Worm (Caenorhabditis elegans) whole organism, late embryonic: ENCODE measurements around the gene ZC132.11.

ENCODE experiments used
- C08G9.2 ChIP-seq: sonication (generic microtip); optimal IDR thresholded peaks from 2 replicates; lab custom pipeline; 2016; ENCODE audit warnings: mild to moderate bottlenecking, missing genetic modification characterization, moderate library complexity, missing compliant biosample characterization
- C38D4.7 ChIP-seq: fragments of 200-800 bp; sonication (Bioruptor generic); optimal IDR thresholded peaks from 2 replicates; lab custom pipeline; 2018; ENCODE audit warnings: mild to moderate bottlenecking, missing genetic modification characterization, moderate library complexity, missing compliant biosample characterization
- T23F11.4 ChIP-seq: fragments of 200-800 bp; sonication (Bioruptor generic); optimal IDR thresholded peaks from 2 replicates; lab custom pipeline; 2018; ENCODE audit warnings: mild to moderate bottlenecking, missing genetic modification characterization, missing compliant biosample characterization
- Y22D7AL.16 ChIP-seq: sonication (generic microtip); optimal IDR thresholded peaks from 2 replicates; lab custom pipeline; 2016; ENCODE audit warnings: missing genetic modification characterization, missing compliant biosample characterization
- ahr-1 ChIP-seq: sonication (generic microtip); optimal IDR thresholded peaks from 2 replicates; lab custom pipeline; 2016; ENCODE audit warnings: missing genetic modification characterization, missing compliant biosample characterization
- ama-1 ChIP-seq: fragments of 150-350 bp; optimal IDR thresholded peaks from 2 replicates; lab custom pipeline; 2014
- ceh-18 ChIP-seq: sonication (generic microtip); optimal IDR thresholded peaks from 2 replicates; lab custom pipeline; 2016; ENCODE audit warnings: missing genetic modification characterization, missing compliant biosample characterization
- ceh-19 ChIP-seq: fragments of 200-800 bp; sonication (Bioruptor generic); optimal IDR thresholded peaks from 2 replicates; lab custom pipeline; 2018; ENCODE audit warnings: mild to moderate bottlenecking, missing genetic modification characterization, missing compliant biosample characterization
- ceh-2 ChIP-seq: sonication (generic microtip); optimal IDR thresholded peaks from 2 replicates; lab custom pipeline; 2016; ENCODE audit warnings: missing genotype, missing genetic modification characterization, missing compliant biosample characterization
- ceh-22 ChIP-seq: sonication (generic microtip); optimal IDR thresholded peaks from 2 replicates; lab custom pipeline; 2017; ENCODE audit warnings: missing biosample characterization, missing genetic modification characterization
- ceh-31 ChIP-seq: sonication (generic microtip); optimal IDR thresholded peaks from 2 replicates; lab custom pipeline; 2016; ENCODE audit warnings: missing genetic modification characterization, missing compliant biosample characterization
- ceh-48 ChIP-seq: sonication (generic microtip); optimal IDR thresholded peaks from 2 replicates; lab custom pipeline; 2016; ENCODE audit warnings: missing genetic modification characterization, inconsistent platforms, missing compliant biosample characterization
- che-1 ChIP-seq: sonication (generic microtip); optimal IDR thresholded peaks from 2 replicates; lab custom pipeline; 2016; ENCODE audit warnings: mild to moderate bottlenecking, missing genetic modification characterization, missing compliant biosample characterization
- dmd-4 ChIP-seq: sonication (generic microtip); optimal IDR thresholded peaks from 2 replicates; lab custom pipeline; 2016; ENCODE audit warnings: borderline replicate concordance, missing genetic modification characterization, missing compliant biosample characterization
- dve-1 ChIP-seq: sonication (generic microtip); optimal IDR thresholded peaks from 2 replicates; lab custom pipeline; 2017; ENCODE audit warnings: antibody characterized with exemption, mild to moderate bottlenecking, missing genetic modification characterization, missing compliant biosample characterization
- elt-2 ChIP-seq: sonication (generic microtip); optimal IDR thresholded peaks from 2 replicates; lab custom pipeline; 2016; ENCODE audit warnings: missing genetic modification reagents, missing genetic modification characterization, missing compliant biosample characterization
- fkh-6 ChIP-seq: sonication (generic microtip); optimal IDR thresholded peaks from 2 replicates; lab custom pipeline; 2016; ENCODE audit warnings: missing genetic modification characterization, missing compliant biosample characterization
- gmeb-2 ChIP-seq: sonication (generic microtip); optimal IDR thresholded peaks from 2 replicates; lab custom pipeline; 2016; ENCODE audit warnings: missing genetic modification characterization, inconsistent platforms, missing compliant biosample characterization
- hlh-15 ChIP-seq: sonication (generic microtip); optimal IDR thresholded peaks from 2 replicates; lab custom pipeline; 2016; ENCODE audit warnings: missing genetic modification characterization, missing compliant biosample characterization
- hlh-30 ChIP-seq: sonication (generic microtip); optimal IDR thresholded peaks from 2 replicates; lab custom pipeline; 2017; ENCODE audit warnings: antibody characterized with exemption, missing genetic modification characterization, missing compliant biosample characterization; ENCODE audit not compliant: insufficient read depth
- hlh-8 ChIP-seq: sonication (generic microtip); optimal IDR thresholded peaks from 2 replicates; lab custom pipeline; 2016; ENCODE audit warnings: missing genotype, missing genetic modification characterization, missing compliant biosample characterization
- madf-2 ChIP-seq: sonication (generic microtip); optimal IDR thresholded peaks from 2 replicates; lab custom pipeline; 2017; ENCODE audit warnings: missing genetic modification characterization, missing compliant biosample characterization
- mec-3 ChIP-seq: sonication (generic microtip); optimal IDR thresholded peaks from 2 replicates; lab custom pipeline; 2016; ENCODE audit warnings: borderline replicate concordance, missing genetic modification characterization, missing compliant biosample characterization
- nfya-1 ChIP-seq: sonication (generic microtip); optimal IDR thresholded peaks from 2 replicates; lab custom pipeline; 2017; ENCODE audit warnings: missing genetic modification characterization, mild to moderate bottlenecking, missing compliant biosample characterization, antibody characterized with exemption, moderate library complexity
- nhr-11 ChIP-seq: fragments of 150-350 bp; optimal IDR thresholded peaks from 2 replicates; lab custom pipeline; 2014; ENCODE audit warnings: missing biosample characterization, missing genetic modification characterization
- nhr-232 ChIP-seq: sonication (generic microtip); optimal IDR thresholded peaks from 2 replicates; lab custom pipeline; 2016; ENCODE audit warnings: missing genetic modification characterization, missing compliant biosample characterization
- npax-4 ChIP-seq: sonication (generic microtip); optimal IDR thresholded peaks from 2 replicates; lab custom pipeline; 2016; ENCODE audit warnings: missing genetic modification characterization, missing compliant biosample characterization
- pag-3 ChIP-seq: sonication (generic microtip); optimal IDR thresholded peaks from 2 replicates; lab custom pipeline; 2016; ENCODE audit warnings: missing compliant biosample characterization, missing genetic modification characterization, borderline replicate concordance
- pax-1 ChIP-seq: fragments of 150-350 bp; optimal IDR thresholded peaks from 2 replicates; lab custom pipeline; 2014; ENCODE audit warnings: missing biosample characterization, missing genetic modification characterization
- pqm-1 ChIP-seq: sonication (generic microtip); optimal IDR thresholded peaks from 2 replicates; lab custom pipeline; 2016; ENCODE audit warnings: missing genetic modification characterization, missing compliant biosample characterization
- rnt-1 ChIP-seq: sonication (generic microtip); optimal IDR thresholded peaks from 2 replicates; lab custom pipeline; 2016; ENCODE audit warnings: missing genetic modification characterization, missing compliant biosample characterization
- sdc-2 ChIP-seq: sonication (generic microtip); optimal IDR thresholded peaks from 2 replicates; lab custom pipeline; 2016; ENCODE audit warnings: missing genotype, missing genetic modification characterization, missing compliant biosample characterization
- sox-2 ChIP-seq: fragments of 200-800 bp; sonication (Bioruptor generic); IDR thresholded peaks from 2 replicates; pipeline ENCODE4 v1.3.6; 2022; ENCODE audit warnings: missing genetic modification reagents, missing genetic modification characterization, missing compliant biosample characterization
- sox-4 ChIP-seq: sonication (generic microtip); optimal IDR thresholded peaks from 2 replicates; lab custom pipeline; 2017; ENCODE audit warnings: mild to moderate bottlenecking, missing genetic modification characterization, inconsistent platforms, missing compliant biosample characterization
- tbx-2 ChIP-seq: sonication (generic microtip); optimal IDR thresholded peaks from 2 replicates; lab custom pipeline; 2016; ENCODE audit warnings: missing genetic modification characterization, missing compliant biosample characterization
- tbx-7 ChIP-seq: sonication (generic microtip); optimal IDR thresholded peaks from 2 replicates; lab custom pipeline; 2016; ENCODE audit warnings: missing genotype, missing genetic modification characterization, missing compliant biosample characterization
- ttx-3 ChIP-seq: sonication (generic microtip); optimal IDR thresholded peaks from 2 replicates; lab custom pipeline; 2016; ENCODE audit warnings: missing genetic modification reagents, missing genetic modification characterization, missing compliant biosample characterization
- unc-55 ChIP-seq: sonication (generic microtip); optimal IDR thresholded peaks from 2 replicates; lab custom pipeline; 2017; ENCODE audit warnings: missing biosample characterization, missing genetic modification reagents, missing genetic modification characterization
- unc-86 ChIP-seq: sonication (generic microtip); optimal IDR thresholded peaks from 2 replicates; lab custom pipeline; 2016; ENCODE audit warnings: missing genetic modification characterization, missing compliant biosample characterization
- zip-5 ChIP-seq: sonication (generic microtip); optimal IDR thresholded peaks from 2 replicates; lab custom pipeline; 2016; ENCODE audit warnings: missing genetic modification characterization, missing compliant biosample characterization

The ZC132.11 gene

ce11 chrV:4298579-4298978 lies at the start of gene ZC132.11:
Gene ZC132.11 (minus strand): TSS chrV:4298679.
- no peak for TF ChIP-seq ceh-31 (tag; lab: Kevin White, UChicago)
- TF ChIP-seq Y22D7AL.16 (tag; lab: Kevin White, UChicago): no peak
- no peak for TF ChIP-seq npax-4
- TF ChIP-seq che-1 (tag; lab: Kevin White, UChicago): no peak
- TF ChIP-seq hlh-15 (tag; lab: Kevin White, UChicago): no peak
- TF ChIP-seq hlh-30 (tag; lab: Kevin White, UChicago): no peak
- TF ChIP-seq sdc-2 (tag; lab: Kevin White, UChicago): no peak
- no peak for TF ChIP-seq ttx-3
- no peak for TF ChIP-seq nfya-1 (tag; lab: Kevin White, UChicago)
- TF ChIP-seq pag-3 (tag; lab: Kevin White, UChicago): no peak
- TF ChIP-seq sox-4 (tag; lab: Kevin White, UChicago): no peak
- TF ChIP-seq ceh-22: no peak
- no peak for TF ChIP-seq ceh-48
- no peak for TF ChIP-seq ceh-18 (tag; lab: Kevin White, UChicago)
- no peak for TF ChIP-seq nhr-232
- TF ChIP-seq fkh-6 (tag; lab: Kevin White, UChicago): no peak
- TF ChIP-seq rnt-1 (tag; lab: Kevin White, UChicago): no peak
- no peak for TF ChIP-seq C08G9.2
- TF ChIP-seq T23F11.4 (GFP tag; lab: Kevin White, UChicago): no peak
- no peak for TF ChIP-seq unc-86 (tag; lab: Kevin White, UChicago)
- TF ChIP-seq, all 69 proteins: peak for 0

ce11 chrV:4346799-4347198 lies 48.3 kb upstream of the ZC132.11 start, which contains the start of gene mcm-7:
Gene mcm-7 (plus strand): TSS chrV:4347166.
- TF ChIP-seq ceh-48 (no peak), mec-3 (tag; lab: Kevin White, UChicago) (no peak), ceh-22 (no peak), tbx-2 (peak; percentile 29), gmeb-2 (tag; lab: Kevin White, UChicago) (no peak), nfya-1 (tag; lab: Kevin White, UChicago) (peak; percentile 55), ceh-31 (tag; lab: Kevin White, UChicago) (peak; percentile 40), ceh-2 (tag; lab: Kevin White, UChicago) (no peak), pax-1 (tag; lab: Kevin White, UChicago) (peak; percentile 26), elt-2 (tag; lab: Kevin White, UChicago) (peak; percentile 9)

ce11 chrV:4346325-4346724 lies 47.8 kb upstream of the ZC132.11 start, which contains the start of gene hpo-18:
Gene hpo-18 (minus strand): TSS chrV:4346425.
- TF ChIP-seq ceh-22 (no peak), ceh-18 (tag; lab: Kevin White, UChicago) (no peak), nfya-1 (tag; lab: Kevin White, UChicago) (no peak), hlh-8 (tag; lab: Kevin White, UChicago) (no peak), ahr-1 (tag; lab: Kevin White, UChicago) (no peak)
- TF ChIP-seq, all 69 proteins: peak for 0

- TF ChIP-seq ceh-48: no peak
- no peak for TF ChIP-seq unc-55 (GFP tag; lab: Kevin White, UChicago)
- no peak for TF ChIP-seq rnt-1 (tag; lab: Kevin White, UChicago)
- TF ChIP-seq sdc-2 (tag; lab: Kevin White, UChicago): no peak
- TF ChIP-seq sox-2: no peak
- TF ChIP-seq ama-1 (lab: Kevin White, UChicago): no peak
- no peak for TF ChIP-seq dmd-4
- no peak for TF ChIP-seq C38D4.7 (GFP tag; lab: Kevin White, UChicago)
- no peak for TF ChIP-seq pqm-1 (tag; lab: Kevin White, UChicago)
- TF ChIP-seq ceh-31 (tag; lab: Kevin White, UChicago): no peak
- no peak for TF ChIP-seq madf-2
- TF ChIP-seq, all 69 proteins: peak for 0
Observed at ce11 chrV:4345714-4346113, 47.2 kb upstream of the ZC132.11 start, which contains the start of gene figl-1. Gene figl-1 (minus strand): TSS chrV:4345999.

ce11 chrV:4341736-4342135 lies 43.3 kb upstream of the ZC132.11 start:
- TF ChIP-seq dve-1 (tag; lab: Kevin White, UChicago) (no peak), ttx-3 (no peak), gmeb-2 (tag; lab: Kevin White, UChicago) (no peak), T23F11.4 (GFP tag; lab: Kevin White, UChicago) (no peak), tbx-7 (tag; lab: Kevin White, UChicago) (no peak), nhr-11 (tag; lab: Kevin White, UChicago) (no peak), fkh-6 (tag; lab: Kevin White, UChicago) (no peak), ceh-19 (GFP tag; lab: Kevin White, UChicago) (no peak), zip-5 (tag; lab: Kevin White, UChicago) (no peak)
- TF ChIP-seq, all 69 proteins: peak for 0
